Worm (Caenorhabditis elegans): Measurements from ENCODE around the gene sucg-1.

The sucg-1 gene

ce11 chrIV:7728402-7728963 lies at the start of gene sucg-1:
sucg-1 (plus strand) TSS chrIV:7728913.
- TF ChIP-seq ref-1 (GFP tag; conservative IDR thresholded peaks at IDR 0.05), result no peak

DNA sequence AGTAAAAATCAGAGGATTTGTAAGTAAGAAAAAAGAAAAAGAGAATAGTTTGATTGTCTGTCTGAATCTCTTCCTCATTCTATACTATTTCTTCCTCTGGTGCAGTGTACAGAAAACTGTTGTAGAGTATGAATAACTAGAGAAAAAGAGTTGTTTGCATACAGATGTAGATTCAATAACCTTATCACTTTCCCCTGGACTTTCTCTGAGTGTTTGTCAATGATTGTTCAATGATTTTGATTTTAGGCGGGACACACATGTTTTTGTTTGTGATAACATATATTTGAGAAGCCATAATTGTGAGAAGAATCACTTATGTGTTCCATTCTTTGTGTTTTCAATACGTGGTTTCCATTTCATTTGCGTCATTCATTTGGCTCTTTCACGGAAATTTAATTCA lies 49.6 kb upstream of the sucg-1 start:
- TF ChIP-seq flt-1 (GFP tag; IDR thresholded peaks at IDR 0.05) (no peak), T22C8.4 (GFP tag; IDR thresholded peaks at IDR 0.05) (no peak), med-1 (GFP tag; optimal IDR thresholded peaks at IDR 0.05; ENCODE audit: insufficient read depth) (no peak), ztf-29 (GFP tag; IDR thresholded peaks at IDR 0.05) (no peak), ztf-23 (GFP tag; IDR thresholded peaks at IDR 0.05) (no peak), ref-1 (GFP tag; conservative IDR thresholded peaks at IDR 0.05) (no peak), klf-2 (GFP tag; conservative IDR thresholded peaks at IDR 0.05) (no peak), tab-1 (GFP tag; IDR thresholded peaks at IDR 0.05) (no peak), cog-1 (tag; optimal IDR thresholded peaks at IDR 0.05) (no peak)

DNA sequence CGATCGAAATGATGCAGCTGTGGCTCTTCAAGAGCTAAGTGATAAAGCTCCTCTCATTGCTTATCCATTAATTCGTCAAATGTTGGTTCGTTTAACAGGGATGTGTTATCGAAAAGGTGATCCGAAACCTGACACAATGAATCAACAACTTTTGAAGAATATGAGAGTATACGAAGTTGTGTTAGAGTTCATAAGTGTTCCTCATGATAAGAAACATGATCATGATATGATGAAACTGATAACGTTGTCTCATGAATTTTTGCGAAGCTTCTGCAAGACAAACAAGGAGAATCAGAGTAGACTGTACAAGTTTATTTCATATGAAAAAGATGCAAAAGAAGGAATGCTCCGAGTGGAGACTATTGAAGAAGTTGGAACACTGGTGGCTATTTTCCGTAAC lies 39.4 kb upstream of the sucg-1 start:
- TF ChIP-seq klf-2 (GFP tag; conservative IDR thresholded peaks at IDR 0.05) (no peak), ztf-23 (GFP tag; IDR thresholded peaks at IDR 0.05) (no peak), tab-1 (GFP tag; IDR thresholded peaks at IDR 0.05) (no peak), flt-1 (GFP tag; IDR thresholded peaks at IDR 0.05) (no peak), ztf-29 (GFP tag; IDR thresholded peaks at IDR 0.05) (no peak), med-1 (GFP tag; optimal IDR thresholded peaks at IDR 0.05; ENCODE audit: insufficient read depth) (no peak), T22C8.4 (GFP tag; IDR thresholded peaks at IDR 0.05) (no peak), cog-1 (tag; optimal IDR thresholded peaks at IDR 0.05) (no peak), ref-1 (GFP tag; conservative IDR thresholded peaks at IDR 0.05) (no peak)

DNA sequence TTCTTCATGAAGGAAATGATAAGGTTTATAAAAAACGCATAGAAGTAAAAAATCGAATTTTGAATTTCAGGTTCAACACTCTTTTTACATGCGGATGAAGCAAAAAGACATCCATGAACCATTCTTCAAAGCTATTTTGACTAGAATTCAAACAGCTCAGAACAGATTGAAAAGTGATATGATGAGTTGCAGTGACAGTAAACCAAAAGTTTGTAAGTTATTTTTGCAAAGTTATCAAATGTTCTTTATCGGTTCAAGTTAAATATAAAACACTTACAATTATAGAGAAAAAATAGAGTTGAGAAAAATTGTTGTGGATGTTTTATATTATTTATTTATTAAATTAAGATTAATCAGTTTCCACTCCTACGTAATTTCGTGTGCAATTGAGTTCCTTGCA lies 36.3 kb upstream of the sucg-1 start:
- TF ChIP-seq cog-1 (tag; optimal IDR thresholded peaks at IDR 0.05) (no peak), flt-1 (GFP tag; IDR thresholded peaks at IDR 0.05) (no peak), med-1 (GFP tag; optimal IDR thresholded peaks at IDR 0.05; ENCODE audit: insufficient read depth) (no peak), ztf-23 (GFP tag; IDR thresholded peaks at IDR 0.05) (no peak), ztf-29 (GFP tag; IDR thresholded peaks at IDR 0.05) (no peak), T22C8.4 (GFP tag; IDR thresholded peaks at IDR 0.05) (no peak), ref-1 (GFP tag; conservative IDR thresholded peaks at IDR 0.05) (no peak), tab-1 (GFP tag; IDR thresholded peaks at IDR 0.05) (no peak), klf-2 (GFP tag; conservative IDR thresholded peaks at IDR 0.05) (no peak)

DNA sequence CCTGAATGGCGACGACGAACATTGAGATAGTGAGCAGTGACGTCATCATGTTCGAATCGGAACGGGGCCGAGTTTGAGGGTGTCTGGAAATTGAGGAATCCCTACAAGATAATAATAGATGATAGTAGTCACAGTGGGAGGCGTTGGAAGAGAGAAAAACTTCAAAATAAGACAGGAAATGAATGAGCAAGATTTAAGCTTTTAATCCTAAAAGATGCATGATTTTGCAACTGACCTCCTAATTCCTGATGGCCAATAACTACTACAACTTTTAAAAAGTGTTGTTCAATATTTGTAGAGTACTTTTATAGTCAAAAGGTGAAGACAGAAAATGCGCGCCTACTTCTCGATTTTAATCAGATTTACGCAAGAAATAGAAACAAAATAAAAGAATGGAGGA lies 30.4 kb upstream of the sucg-1 start, which contains the start of gene flp-13:
flp-13 (minus strand) TSS at position 101 of the 400 bp plus-strand sequence.
- TF ChIP-seq klf-2 (GFP tag; conservative IDR thresholded peaks at IDR 0.05) (no peak), flt-1 (GFP tag; IDR thresholded peaks at IDR 0.05) (no peak), ztf-23 (GFP tag; IDR thresholded peaks at IDR 0.05) (no peak), cog-1 (tag; optimal IDR thresholded peaks at IDR 0.05) (no peak), ztf-29 (GFP tag; IDR thresholded peaks at IDR 0.05) (no peak), med-1 (GFP tag; optimal IDR thresholded peaks at IDR 0.05; ENCODE audit: insufficient read depth) (no peak), ref-1 (GFP tag; conservative IDR thresholded peaks at IDR 0.05) (no peak), T22C8.4 (GFP tag; IDR thresholded peaks at IDR 0.05) (no peak), tab-1 (GFP tag; IDR thresholded peaks at IDR 0.05) (no peak)

DNA sequence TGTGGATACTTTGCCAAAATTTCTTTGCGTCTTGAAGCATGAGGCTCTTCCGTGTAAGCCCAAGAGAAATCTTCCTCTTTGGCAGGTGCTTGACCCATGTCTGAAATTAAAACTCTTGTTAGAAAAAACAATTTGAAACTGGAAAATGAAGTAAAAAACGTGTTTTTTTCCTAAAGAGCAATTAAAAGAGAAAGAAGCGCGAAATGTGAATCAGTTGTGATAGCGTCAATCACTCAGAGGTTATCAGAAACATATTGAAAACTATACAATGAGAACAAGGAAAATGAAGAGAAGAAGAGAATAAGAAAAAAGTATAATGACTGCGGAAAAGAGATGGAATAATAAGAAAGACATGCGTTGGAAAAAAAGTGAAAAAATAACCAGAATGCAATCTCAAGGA lies 21.9 kb upstream of the sucg-1 start, which contains the start of gene F33D4.4:
F33D4.4 (minus strand) TSS at position 101 of the 400 bp plus-strand sequence.
- no peak for TF ChIP-seq ref-1 (GFP tag; conservative IDR thresholded peaks at IDR 0.05)
- TF ChIP-seq flt-1 (GFP tag; IDR thresholded peaks at IDR 0.05), result no peak
- no peak for TF ChIP-seq ztf-23 (GFP tag; IDR thresholded peaks at IDR 0.05)
- no peak for TF ChIP-seq cog-1 (tag; optimal IDR thresholded peaks at IDR 0.05)

ce11 chrIV:7709701-7710100 lies 19.0 kb upstream of the sucg-1 start, which contains the start of the genes mrpl-1, emc-6 and mrps-24:
mrpl-1 (minus strand) TSS chrIV:7709701.
emc-6 (minus strand) TSS chrIV:7709736.
mrps-24 (plus strand) TSS chrIV:7710045.
- TF ChIP-seq ztf-23 (GFP tag; IDR thresholded peaks at IDR 0.05) (no peak), ref-1 (GFP tag; conservative IDR thresholded peaks at IDR 0.05) (no peak), cog-1 (tag; optimal IDR thresholded peaks at IDR 0.05) (peak; percentile 3), T22C8.4 (GFP tag; IDR thresholded peaks at IDR 0.05) (no peak)

ce11 chrIV:7710824-7711223 lies 17.9 kb upstream of the sucg-1 start, which contains the start of gene nhr-8:
nhr-8 (plus strand) TSS chrIV:7710983.
- no peak for TF ChIP-seq med-1 (GFP tag; optimal IDR thresholded peaks at IDR 0.05; ENCODE audit: insufficient read depth)
- TF ChIP-seq ztf-29 (GFP tag; IDR thresholded peaks at IDR 0.05), result no peak
- no peak for TF ChIP-seq klf-2 (GFP tag; conservative IDR thresholded peaks at IDR 0.05)
- TF ChIP-seq ref-1 (GFP tag; conservative IDR thresholded peaks at IDR 0.05), result no peak

DNA sequence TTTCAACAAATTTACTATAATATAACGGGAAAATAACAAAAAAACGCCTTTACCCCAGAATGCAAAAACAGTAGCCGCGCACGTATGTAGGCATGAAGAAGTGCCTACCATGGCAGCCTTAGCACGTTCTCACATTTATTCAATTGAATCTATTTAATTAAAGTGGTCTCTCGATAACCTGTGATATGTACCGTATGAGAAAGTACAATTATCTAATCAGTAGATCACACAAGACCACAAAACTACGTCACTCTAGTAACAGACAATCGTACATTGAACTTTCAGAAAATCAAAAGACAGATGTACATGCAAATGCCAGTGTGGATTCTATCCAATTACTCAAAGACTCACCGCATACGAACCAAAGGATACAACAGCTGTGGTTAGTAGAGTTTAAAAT lies 16.5 kb upstream of the sucg-1 start:
- TF ChIP-seq klf-2 (GFP tag; conservative IDR thresholded peaks at IDR 0.05) (no peak), tab-1 (GFP tag; IDR thresholded peaks at IDR 0.05) (no peak), T22C8.4 (GFP tag; IDR thresholded peaks at IDR 0.05) (no peak), cog-1 (tag; optimal IDR thresholded peaks at IDR 0.05) (no peak), ztf-29 (GFP tag; IDR thresholded peaks at IDR 0.05) (no peak), ref-1 (GFP tag; conservative IDR thresholded peaks at IDR 0.05) (no peak), ztf-23 (GFP tag; IDR thresholded peaks at IDR 0.05) (no peak), med-1 (GFP tag; optimal IDR thresholded peaks at IDR 0.05; ENCODE audit: insufficient read depth) (no peak), flt-1 (GFP tag; IDR thresholded peaks at IDR 0.05) (no peak)

DNA sequence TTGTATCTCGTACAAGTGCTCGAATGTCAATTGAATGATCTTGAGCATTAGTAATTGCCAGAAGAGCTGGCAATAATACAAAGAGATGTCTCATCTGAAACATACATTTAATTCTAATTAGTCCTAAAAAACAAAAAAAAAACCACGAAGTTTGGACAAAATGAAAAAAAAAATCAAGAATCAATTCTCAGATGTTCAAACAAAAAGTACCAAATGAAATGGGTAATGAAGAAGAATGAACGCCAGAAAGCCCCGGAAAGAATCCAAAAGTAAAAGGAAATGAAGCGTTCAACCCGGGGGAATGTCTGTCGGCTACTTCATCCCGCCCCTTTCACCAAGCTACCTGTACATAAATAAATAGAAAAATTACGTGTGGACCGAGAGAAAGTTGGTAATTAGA lies 10.8 kb upstream of the sucg-1 start, which contains the start of gene F33D4.6:
F33D4.6 (minus strand) TSS at position 101 of the 400 bp plus-strand sequence.
- TF ChIP-seq ztf-23 (GFP tag; IDR thresholded peaks at IDR 0.05) (no peak), ref-1 (GFP tag; conservative IDR thresholded peaks at IDR 0.05) (no peak), flt-1 (GFP tag; IDR thresholded peaks at IDR 0.05) (no peak), T22C8.4 (GFP tag; IDR thresholded peaks at IDR 0.05) (no peak)
